Worm (Caenorhabditis elegans): ENCODE data around the gene clec-165.

DNA sequence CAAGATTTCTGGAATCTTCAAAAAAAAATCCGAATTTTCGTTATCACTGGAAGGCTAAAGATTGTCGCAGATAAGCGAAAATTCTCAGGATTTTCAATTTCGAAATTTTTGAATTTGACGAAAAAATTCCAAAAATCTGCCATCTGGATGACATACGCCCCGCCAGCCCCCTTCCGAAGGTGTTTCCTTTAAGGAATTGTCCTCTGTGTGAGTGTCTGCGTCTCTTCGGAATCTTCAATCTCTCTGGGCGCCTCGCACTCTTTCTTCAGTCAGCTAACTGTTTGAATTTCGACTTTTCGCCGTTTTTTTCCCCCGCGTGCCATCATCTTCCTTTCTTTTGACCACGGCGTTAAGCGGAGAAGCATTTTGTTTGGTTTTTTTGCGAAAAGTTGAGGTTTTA, 39.9 kb upstream of the clec-165 start:
- TF ChIP-seq zag-1 (tag; optimal IDR thresholded peaks at IDR 0.05) (no peak), dmd-4 (tag; optimal IDR thresholded peaks at IDR 0.05) (no peak), ama-1 (optimal IDR thresholded peaks at IDR 0.05) (no peak), snpc-4 (tag; optimal IDR thresholded peaks at IDR 0.05) (no peak), egl-27 (tag; optimal IDR thresholded peaks at IDR 0.05) (no peak), ZK546.5 (tag; optimal IDR thresholded peaks at IDR 0.05) (no peak), nhr-11 (tag; optimal IDR thresholded peaks at IDR 0.05) (no peak), unc-55 (GFP tag; optimal IDR thresholded peaks at IDR 0.05) (no peak), ztf-4 (tag; optimal IDR thresholded peaks at IDR 0.05) (no peak), unc-62 (GFP tag; optimal IDR thresholded peaks at IDR 0.05) (no peak)
